Fruit fly (Drosophila melanogaster) S2 (cell line): Measurements from ENCODE around the gene Atf3.

Experiments
- CG8478 ChIP-seq: fragments of >200 bp; optimal IDR thresholded peaks from 2 replicates; lab custom pipeline; 2018
- CTCF ChIP-seq, 2 experiments: fragments of >200 bp; optimal IDR thresholded peaks; 2 replicates each; lab custom pipeline; 2018

Atf3 gene

dm6 chrX:1264547-1264946 lies 10.5 kb downstream of the Atf3 start:
- no peak for TF ChIP-seq CG8478 (lab: Kevin White, UChicago)
- no peak for TF ChIP-seq CTCF (optimal IDR thresholded peaks at IDR 0.05; lab: Kevin White, UChicago)

- TF ChIP-seq CTCF (optimal IDR thresholded peaks at IDR 0.05; lab: Kevin White, UChicago), result no peak
- no peak for TF ChIP-seq CG8478 (lab: Kevin White, UChicago)
Measured at dm6 chrX:1262536-1263263, 12.4 kb downstream of the Atf3 start.

- TF ChIP-seq CTCF (optimal IDR thresholded peaks at IDR 0.05; lab: Kevin White, UChicago) (no peak), CG8478 (lab: Kevin White, UChicago) (no peak)
Measured at dm6 chrX:1260327-1260726, 14.8 kb downstream of the Atf3 start.

dm6 chrX:1256742-1257441 lies 18.2 kb downstream of the Atf3 start:
- TF ChIP-seq CTCF (optimal IDR thresholded peaks at IDR 0.05; lab: Kevin White, UChicago), result no peak
- TF ChIP-seq CG8478 (lab: Kevin White, UChicago), result no peak

dm6 chrX:1256131-1256530 lies 19.0 kb downstream of the Atf3 start:
- TF ChIP-seq CTCF (optimal IDR thresholded peaks at IDR 0.05; lab: Kevin White, UChicago), result no peak
- no peak for TF ChIP-seq CG8478 (lab: Kevin White, UChicago)

dm6 chrX:1252961-1253360 lies 22.1 kb downstream of the Atf3 start:
- TF ChIP-seq CTCF (optimal IDR thresholded peaks at IDR 0.05; lab: Kevin White, UChicago) (no peak), CG8478 (lab: Kevin White, UChicago) (no peak)

- TF ChIP-seq CG8478 (lab: Kevin White, UChicago) (no peak), CTCF (optimal IDR thresholded peaks at IDR 0.05; lab: Kevin White, UChicago) (no peak)
Measured at dm6 chrX:1250104-1250503, 25.0 kb downstream of the Atf3 start.

- TF ChIP-seq CTCF (optimal IDR thresholded peaks at IDR 0.05; lab: Kevin White, UChicago) (no peak), CG8478 (lab: Kevin White, UChicago) (no peak)
Measured at dm6 chrX:1249612-1250011, 25.5 kb downstream of the Atf3 start.

dm6 chrX:1248735-1249134 lies 26.3 kb downstream of the Atf3 start:
- TF ChIP-seq CTCF (optimal IDR thresholded peaks at IDR 0.05; lab: Kevin White, UChicago), result no peak
- no peak for TF ChIP-seq CG8478 (lab: Kevin White, UChicago)

- no peak for TF ChIP-seq CG8478 (lab: Kevin White, UChicago)
- TF ChIP-seq CTCF (optimal IDR thresholded peaks at IDR 0.05; lab: Kevin White, UChicago), result no peak
Measured at dm6 chrX:1242049-1242448, 33.0 kb downstream of the Atf3 start.

- TF ChIP-seq CG8478 (lab: Kevin White, UChicago) (no peak), CTCF (optimal IDR thresholded peaks at IDR 0.05; lab: Kevin White, UChicago) (no peak)
Measured at dm6 chrX:1239832-1240231, 35.3 kb downstream of the Atf3 start, which contains the start of gene CG11403. Gene CG11403, minus strand, starts transcription at chrX:1239884.

- TF ChIP-seq CG8478 (lab: Kevin White, UChicago) (no peak), CTCF (optimal IDR thresholded peaks at IDR 0.05; lab: Kevin White, UChicago) (peak; percentile 93 to 96)
Measured at dm6 chrX:1236475-1236874, 38.6 kb downstream of the Atf3 start, which contains the start of gene CG3638. Gene CG3638, minus strand, starts transcription at chrX:1236684.

- TF ChIP-seq CG8478 (lab: Kevin White, UChicago) (no peak), CTCF (optimal IDR thresholded peaks at IDR 0.05; lab: Kevin White, UChicago) (no peak)
Measured at dm6 chrX:1235618-1236006, 39.5 kb downstream of the Atf3 start.

dm6 chrX:1234817-1235617 lies 40.1 kb downstream of the Atf3 start:
- TF ChIP-seq CG8478 (lab: Kevin White, UChicago), result no peak
- TF ChIP-seq CTCF (optimal IDR thresholded peaks at IDR 0.05; lab: Kevin White, UChicago), result no peak

dm6 chrX:1233989-1234388 lies 41.1 kb downstream of the Atf3 start:
- no peak for TF ChIP-seq CG8478 (lab: Kevin White, UChicago)
- TF ChIP-seq CTCF (optimal IDR thresholded peaks at IDR 0.05; lab: Kevin White, UChicago), result no peak
